Worm (Caenorhabditis elegans) whole organism, midembryonic: Measurements from ENCODE around the gene Y59A8A.8.

Source experiments
- flt-1 ChIP-seq: fragments of 200-800 bp; sonication (Bioruptor generic); IDR thresholded peaks from 2 replicates; pipeline ENCODE4 v1.3.6; 2022; ENCODE audit warnings: missing genetic modification characterization, missing compliant biosample characterization
- med-1 ChIP-seq: sonication (generic microtip); optimal IDR thresholded peaks from 2 replicates; lab custom pipeline; 2017; ENCODE audit warnings: missing genetic modification characterization, mild to moderate bottlenecking, missing compliant biosample characterization, antibody characterized with exemption, missing genetic modification reagents; ENCODE audit not compliant: insufficient read depth
- ref-1 ChIP-seq: fragments of 200-800 bp; sonication (Bioruptor generic); conservative IDR thresholded peaks from 2 replicates; pipeline ENCODE4 v1.3.6; 2022; ENCODE audit warnings: missing genetic modification reagents, missing genetic modification characterization, missing compliant biosample characterization

DNA sequence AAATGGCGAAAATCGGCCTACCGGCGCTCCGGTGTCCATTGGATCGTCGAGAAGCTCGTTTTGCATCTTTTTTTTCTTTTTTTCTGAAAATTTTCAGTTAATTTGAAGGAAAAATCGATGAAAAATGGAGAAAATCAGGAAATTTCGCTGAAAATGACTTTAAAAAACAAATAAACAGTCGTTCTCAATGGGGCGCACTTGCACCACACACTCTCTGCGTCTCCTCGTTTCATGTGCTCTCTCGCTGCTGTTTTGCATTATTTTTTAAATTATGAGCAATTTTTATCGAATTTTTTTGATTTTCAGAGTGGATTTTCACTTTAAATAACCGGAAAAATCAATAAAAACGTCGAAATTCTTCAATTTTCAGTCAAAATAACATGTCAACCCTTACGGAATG lies 5.2 kb downstream of the Y59A8A.8 start, which contains the start of gene csn-1:
- TF ChIP-seq flt-1 (GFP tag; lab: Robert Waterston, UW): no peak
- TF ChIP-seq med-1: no peak
- no peak for TF ChIP-seq ref-1
